Worm (Caenorhabditis elegans): ENCODE results near the gene him-10.

DNA sequence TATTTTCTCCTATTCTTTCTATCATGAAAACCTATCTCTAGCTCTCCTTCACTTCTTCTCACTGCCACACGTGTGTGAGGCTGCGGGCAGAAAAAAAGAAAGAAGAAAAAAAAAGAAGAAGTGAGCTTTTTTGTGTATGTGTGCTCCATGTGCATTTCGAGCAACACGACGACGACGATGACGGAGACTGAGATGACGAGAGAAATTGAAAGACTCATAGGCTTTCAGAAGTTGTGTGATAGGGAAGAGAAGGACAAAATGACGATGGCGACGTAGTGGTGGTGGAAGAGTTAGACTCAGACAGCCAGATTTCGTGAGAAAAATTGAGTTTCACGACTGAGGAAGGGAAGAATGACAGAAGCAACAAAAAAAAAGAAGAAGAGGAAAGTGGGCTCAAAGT is 42.4 kb downstream of the him-10 start:
- TF ChIP-seq nhr-28 (tag; optimal IDR thresholded peaks at IDR 0.05) = no peak
- peak; percentile 15 for TF ChIP-seq elt-1 (tag; optimal IDR thresholded peaks at IDR 0.05)
- peak; percentile 85 for TF ChIP-seq mdl-1 (tag; optimal IDR thresholded peaks at IDR 0.05)
- no peak for TF ChIP-seq ztf-11 (tag; optimal IDR thresholded peaks at IDR 0.05)
- TF ChIP-seq ceh-9 (tag; optimal IDR thresholded peaks at IDR 0.05) = no peak
- TF ChIP-seq aly-2 (tag; optimal IDR thresholded peaks at IDR 0.05) = no peak
- TF ChIP-seq nhr-67 (tag; optimal IDR thresholded peaks at IDR 0.05) = no peak

Data from whole organism, L3 larva.